Fruit fly (Drosophila melanogaster): Measurements from ENCODE around the gene Ubr3.
A peak's percentile ranks its signal among the peaks of the same experiment; 100 is the strongest.

The Ubr3 gene

DNA sequence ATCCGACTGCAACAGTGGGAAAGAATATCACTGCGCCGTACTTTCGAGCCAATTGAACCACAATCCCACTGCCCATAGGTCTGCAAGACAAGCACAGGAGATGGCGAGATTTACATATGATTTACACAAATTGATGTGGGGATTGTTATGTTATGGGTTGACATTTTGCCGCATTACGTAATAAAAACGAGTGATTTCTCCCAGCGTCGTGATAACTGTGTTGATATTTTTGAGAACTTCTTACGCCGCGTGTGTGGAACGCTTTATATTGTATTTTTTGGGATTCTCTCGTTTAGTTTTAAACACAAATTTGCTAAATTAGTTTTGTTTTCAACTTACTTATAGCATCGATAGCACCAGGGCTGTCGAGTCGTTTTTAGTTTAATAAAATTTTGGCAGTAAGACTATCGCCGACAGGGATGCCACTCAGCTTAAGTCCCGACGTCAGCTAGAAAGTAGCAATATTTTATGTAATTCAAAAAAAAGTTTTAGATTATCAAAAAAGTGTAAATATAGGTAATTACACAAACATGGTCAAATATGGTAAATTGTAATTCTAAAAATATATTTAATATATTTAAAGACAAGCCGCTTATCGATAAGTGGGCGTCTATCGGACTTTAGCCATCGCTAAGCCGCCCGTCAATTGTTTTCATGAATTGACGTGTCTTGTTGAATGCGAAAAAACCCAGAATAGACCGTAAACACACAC lies 42.1 kb upstream of the Ubr3 start, which contains the start of the genes CG45089, ND-MNLL and p115:
TSS of gene CG45089 (minus strand) at position 388 of the 712 bp plus-strand sequence.
TSS of gene ND-MNLL (minus strand) at position 388 of the 712 bp plus-strand sequence.
TSS of gene p115 (plus strand) at position 621 of the 712 bp plus-strand sequence.
- TF ChIP-seq foxo (GFP tag; optimal IDR thresholded peaks at IDR 0.05) (peak in 1 of 2 experiments; percentile 79), Hr83 (GFP tag; optimal IDR thresholded peaks at IDR 0.05; ENCODE audit: poor library complexity, severe bottlenecking) (peak; percentile 31), Hnf4 (GFP tag; optimal IDR thresholded peaks at IDR 0.05) (peak; percentile 79), sv (GFP tag; optimal IDR thresholded peaks at IDR 0.05) (peak; percentile 44), woc (GFP tag; optimal IDR thresholded peaks at IDR 0.05) (peak; percentile 61), N (GFP tag; optimal IDR thresholded peaks at IDR 0.05) (no peak), Dfd (GFP tag; optimal IDR thresholded peaks at IDR 0.05) (no peak), dl (GFP tag; optimal IDR thresholded peaks at IDR 0.05; ENCODE audit: insufficient read depth in 1 of 2, partially characterized antibody in 2 of 2) (no peak), GATAd (GFP tag; optimal IDR thresholded peaks at IDR 0.05) (peak; percentile 37), Mio (GFP tag; optimal IDR thresholded peaks at IDR 0.05) (no peak), Vsx2 (GFP tag; optimal IDR thresholded peaks at IDR 0.05; ENCODE audit: partially characterized antibody) (no peak), fru (GFP tag; optimal IDR thresholded peaks at IDR 0.05) (peak; percentile 59), OdsH (GFP tag; optimal IDR thresholded peaks at IDR 0.05) (peak; percentile 50), CG9705 (GFP tag; optimal IDR thresholded peaks at IDR 0.05) (peak; percentile 50), Abd-B (GFP tag; optimal IDR thresholded peaks at IDR 0.05) (no peak), dmrt93B (GFP tag; optimal IDR thresholded peaks at IDR 0.05) (peak; percentile 9), CG32264 (GFP tag; optimal IDR thresholded peaks at IDR 0.05) (no peak), Sp1 (GFP tag; optimal IDR thresholded peaks at IDR 0.05) (peak; percentile 59), br (GFP tag; optimal IDR thresholded peaks at IDR 0.05) (peak; percentile 40), Myc (optimal IDR thresholded peaks at IDR 0.05) (peak; percentile 68), tai (GFP tag; optimal IDR thresholded peaks at IDR 0.05) (no peak), brk (GFP tag; optimal IDR thresholded peaks at IDR 0.05) (no peak), h (GFP tag; optimal IDR thresholded peaks at IDR 0.05) (peak; percentile 69), Jra (GFP tag; optimal IDR thresholded peaks at IDR 0.05) (peak; percentile 33), Rel (GFP tag; optimal IDR thresholded peaks at IDR 0.05) (no peak), Rel (tag; optimal IDR thresholded peaks at IDR 0.05) (peak; percentile 21), ey (GFP tag; optimal IDR thresholded peaks at IDR 0.05) (peak; percentile 30), HLH106 (tag; optimal IDR thresholded peaks at IDR 0.05) (peak; percentile 78), dsf (GFP tag; optimal IDR thresholded peaks at IDR 0.05; ENCODE audit: borderline replicate concordance) (peak; percentile 32), pan (optimal IDR thresholded peaks at IDR 0.05) (no peak), CrebA (GFP tag; optimal IDR thresholded peaks at IDR 0.05; ENCODE audit: borderline replicate concordance) (no peak), rgr (GFP tag; optimal IDR thresholded peaks at IDR 0.05) (peak; percentile 70), usp (GFP tag; optimal IDR thresholded peaks at IDR 0.05) (no peak), Dif (GFP tag; optimal IDR thresholded peaks at IDR 0.05; ENCODE audit: partially characterized antibody) (no peak), lola (GFP tag; optimal IDR thresholded peaks at IDR 0.05) (no peak), jim (GFP tag; optimal IDR thresholded peaks at IDR 0.05) (no peak), Hr78 (GFP tag; optimal IDR thresholded peaks at IDR 0.05) (no peak), psq (GFP tag; optimal IDR thresholded peaks at IDR 0.05) (peak; percentile 55), sage (GFP tag; optimal IDR thresholded peaks at IDR 0.05) (peak; percentile 54)

dm6 chrX:7900659-7901058 lies 35.0 kb upstream of the Ubr3 start:
- TF ChIP-seq CG32264 (GFP tag; optimal IDR thresholded peaks at IDR 0.05) (no peak), Rel (GFP tag; optimal IDR thresholded peaks at IDR 0.05) (no peak), Rel (tag; optimal IDR thresholded peaks at IDR 0.05) (peak; percentile 88), OdsH (GFP tag; optimal IDR thresholded peaks at IDR 0.05) (no peak)

All from whole organism, wandering third instar larva.